Fruit fly (Drosophila melanogaster) Kc167 (cell line): ENCODE data around the gene LSm7.

ENCODE experiments used
- h ChIP-seq: fragments of >200 bp; optimal IDR thresholded peaks from 3 replicates; lab custom pipeline; 2018; ENCODE audit warnings: missing external identifiers
- psq ChIP-seq: fragments of >200 bp; optimal IDR thresholded peaks from 2 replicates; lab custom pipeline; 2017; ENCODE audit warnings: missing external identifiers

DNA sequence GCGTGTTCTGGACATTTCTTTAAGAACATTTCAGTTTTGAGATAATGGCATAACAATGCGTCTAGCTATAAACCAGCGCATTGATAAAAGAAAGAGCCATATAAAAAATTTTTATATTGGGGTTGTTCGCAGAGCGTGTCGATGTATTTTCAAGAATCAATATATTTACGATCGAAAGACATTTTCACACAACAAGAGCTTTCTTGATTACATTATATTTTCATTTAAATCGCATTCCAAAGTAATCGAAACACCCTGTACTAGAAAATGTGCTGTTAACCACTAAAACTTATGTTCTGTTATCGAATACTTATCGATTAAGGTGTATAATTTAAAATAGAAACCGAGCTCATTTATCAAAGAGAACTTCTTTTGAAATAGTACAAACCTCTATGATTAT, 39.1 kb downstream of the LSm7 start:
- peak; percentile 53 for TF ChIP-seq psq (lab: Kevin White, UChicago)
- no peak for TF ChIP-seq h (lab: Kevin White, UChicago)
